Fruit fly (Drosophila melanogaster) whole organism, embryonic: Measurements from ENCODE around the gene Kdm3.

Experiments
- CG10267 ChIP-seq: fragments of 200-800 bp; sonication (Bioruptor generic); optimal IDR thresholded peaks from 2 replicates; lab custom pipeline; 2018; ENCODE audit warnings: missing biosample characterization, mild to moderate bottlenecking, missing genetic modification characterization, moderate library complexity
- CG10274 ChIP-seq: fragments of 200-800 bp; sonication (Bioruptor generic); optimal IDR thresholded peaks from 3 replicates; lab custom pipeline; 2017; ENCODE audit warnings: missing biosample characterization, mild to moderate bottlenecking, missing genetic modification characterization
- CG10543 ChIP-seq: fragments of 200-800 bp; sonication (Bioruptor generic); optimal IDR thresholded peaks from 3 replicates; lab custom pipeline; 2017; ENCODE audit warnings: missing biosample characterization, mild to moderate bottlenecking, missing genetic modification characterization, moderate library complexity
- CG11247 ChIP-seq: fragments of 200-800 bp; sonication (Bioruptor generic); IDR thresholded peaks from 2 replicates; pipeline ENCODE4 v1.3.6; 2022; ENCODE audit warnings: missing biosample characterization, missing genetic modification characterization
- CG12236 ChIP-seq: fragments of 200-800 bp; sonication (Bioruptor generic); optimal IDR thresholded peaks from 2 replicates; lab custom pipeline; 2016; ENCODE audit warnings: missing biosample characterization, missing genetic modification characterization
- CG13775 ChIP-seq: fragments of 200-800 bp; sonication (Bioruptor generic); optimal IDR thresholded peaks from 3 replicates; lab custom pipeline; 2017; ENCODE audit warnings: missing biosample characterization, mild to moderate bottlenecking, missing genetic modification characterization
- CG13894 ChIP-seq: fragments of 200-800 bp; sonication (Bioruptor generic); optimal IDR thresholded peaks from 3 replicates; lab custom pipeline; 2018; ENCODE audit warnings: missing biosample characterization, mild to moderate bottlenecking, missing genetic modification characterization, moderate library complexity
- CG1647 ChIP-seq: fragments of 200-800 bp; sonication (Bioruptor generic); optimal IDR thresholded peaks from 3 replicates; lab custom pipeline; 2016; ENCODE audit warnings: missing biosample characterization, missing genetic modification characterization
- CG17802 ChIP-seq: fragments of 200-800 bp; sonication (Bioruptor generic); optimal IDR thresholded peaks from 2 replicates; lab custom pipeline; 2018; ENCODE audit warnings: missing biosample characterization, mild to moderate bottlenecking, missing genetic modification characterization, moderate library complexity
- CG31441 ChIP-seq: fragments of 200-800 bp; sonication (Bioruptor generic); IDR thresholded peaks from 2 replicates; pipeline ENCODE4 v1.3.6; 2022; ENCODE audit warnings: missing biosample characterization, missing genetic modification characterization
- CG32772 ChIP-seq: fragments of 200-800 bp; sonication (Bioruptor generic); IDR thresholded peaks from 2 replicates; pipeline ENCODE4 v1.3.6; 2022; ENCODE audit warnings: missing biosample characterization, missing genetic modification characterization
- CG33213 ChIP-seq: fragments of 200-800 bp; sonication (Bioruptor generic); optimal IDR thresholded peaks from 3 replicates; lab custom pipeline; 2016; ENCODE audit warnings: missing biosample characterization, missing genetic modification characterization
- CG3726 ChIP-seq: fragments of 200-800 bp; sonication (Bioruptor generic); IDR thresholded peaks from 3 replicates; pipeline ENCODE4, ENCODE4 v1.3.6; 2022; ENCODE audit warnings: missing biosample characterization, missing genetic modification characterization
- CG4424 ChIP-seq: fragments of 200-800 bp; sonication (Bioruptor generic); optimal IDR thresholded peaks from 3 replicates; lab custom pipeline; 2016; ENCODE audit warnings: missing biosample characterization, missing genetic modification characterization
- CG6272 ChIP-seq: fragments of 200-800 bp; sonication (Bioruptor generic); IDR thresholded peaks from 2 replicates; pipeline ENCODE4 v1.3.6; 2022; ENCODE audit warnings: missing biosample characterization, missing genetic modification characterization
- CG6791 ChIP-seq: fragments of 200-800 bp; sonication (Bioruptor generic); IDR thresholded peaks from 3 replicates; pipeline ENCODE4 v1.3.6; 2022; ENCODE audit warnings: missing biosample characterization, missing genetic modification characterization; ENCODE audit not compliant: partially characterized antibody
- CG6854 ChIP-seq: fragments of 200-800 bp; sonication (Bioruptor generic); optimal IDR thresholded peaks from 3 replicates; lab custom pipeline; 2017; ENCODE audit warnings: missing biosample characterization, mild to moderate bottlenecking, missing genetic modification characterization
- CG7556 ChIP-seq: fragments of 200-800 bp; sonication (Bioruptor generic); optimal IDR thresholded peaks from 2 replicates; lab custom pipeline; 2017; ENCODE audit warnings: missing biosample characterization, mild to moderate bottlenecking, missing genetic modification characterization
- CG9727 ChIP-seq: fragments of 200-800 bp; sonication (Bioruptor generic); optimal IDR thresholded peaks from 3 replicates; lab custom pipeline; 2017; ENCODE audit warnings: missing biosample characterization, mild to moderate bottlenecking, missing genetic modification characterization
- CG9932 ChIP-seq: fragments of 200-800 bp; sonication (Bioruptor generic); IDR thresholded peaks from 2 replicates; pipeline ENCODE4 v1.3.6; 2022; ENCODE audit warnings: missing biosample characterization, missing genetic modification characterization
- D ChIP-seq, 2 experiments: fragments of 200-800 bp in 1 of 2; fragments of >200 bp in 1 of 2; sonication (Bioruptor generic) in 1 of 2; optimal IDR thresholded peaks; 2 replicates in 1 of 2; 3 replicates in 1 of 2; lab custom pipeline; 2017; ENCODE audit warnings: mild to moderate bottlenecking in 1 of 2, missing biosample characterization in 1 of 2, missing genetic modification characterization in 1 of 2, missing genetic modification reagents in 1 of 2
- D19A ChIP-seq: fragments of 200-800 bp; optimal IDR thresholded peaks from 3 replicates; lab custom pipeline; 2019; ENCODE audit warnings: missing biosample characterization, mild to moderate bottlenecking, missing genetic modification characterization, moderate library complexity
- Dbx ChIP-seq: fragments of 200-800 bp; sonication (Bioruptor generic); IDR thresholded peaks from 3 replicates; pipeline ENCODE4 v1.3.6; 2022; ENCODE audit warnings: missing biosample characterization, missing genetic modification characterization
- Dip2 ChIP-seq: fragments of 200-800 bp; sonication (Bioruptor generic); IDR thresholded peaks from 2 replicates; pipeline ENCODE4 v1.3.6; 2022; ENCODE audit warnings: missing biosample characterization, missing genetic modification characterization
- Elba2 ChIP-seq: fragments of 200-800 bp; sonication (Bioruptor generic); optimal IDR thresholded peaks from 3 replicates; lab custom pipeline; 2016; ENCODE audit warnings: missing biosample characterization, missing genetic modification characterization
- Ets97D ChIP-seq: fragments of 200-800 bp; sonication (Bioruptor generic); optimal IDR thresholded peaks from 3 replicates; lab custom pipeline; 2016; ENCODE audit warnings: missing biosample characterization, missing genetic modification characterization
- HLH54F ChIP-seq: fragments of 200-800 bp; sonication (Bioruptor generic); optimal IDR thresholded peaks from 3 replicates; lab custom pipeline; 2016; ENCODE audit warnings: missing biosample characterization, missing genetic modification characterization
- Lhr ChIP-seq: fragments of 200-800 bp; sonication (Bioruptor generic); optimal IDR thresholded peaks from 3 replicates; lab custom pipeline; 2017; ENCODE audit warnings: mild to moderate bottlenecking, missing biosample characterization, missing genetic modification reagents, missing genetic modification characterization
- MTF-1 ChIP-seq: fragments of 200-800 bp; sonication (Bioruptor generic); optimal IDR thresholded peaks from 2 replicates; lab custom pipeline; 2018; ENCODE audit warnings: missing biosample characterization, mild to moderate bottlenecking, missing genetic modification characterization, borderline replicate concordance
- NC2α ChIP-seq: fragments of 200-800 bp; sonication (Bioruptor generic); optimal IDR thresholded peaks from 2 replicates; lab custom pipeline; 2016; ENCODE audit warnings: missing biosample characterization, missing genetic modification characterization
- Sox102F ChIP-seq: fragments of 200-800 bp; sonication (Bioruptor generic); optimal IDR thresholded peaks from 2 replicates; lab custom pipeline; 2018; ENCODE audit warnings: missing biosample characterization, mild to moderate bottlenecking, missing genetic modification characterization, moderate library complexity
- Sry-β ChIP-seq: fragments of 200-800 bp; sonication (Bioruptor generic); optimal IDR thresholded peaks from 2 replicates; lab custom pipeline; 2018; ENCODE audit warnings: missing biosample characterization, mild to moderate bottlenecking, missing genetic modification characterization, moderate library complexity
- Trl ChIP-seq, 3 experiments: fragments of >200 bp in 2 of 3; fragments of 200-800 bp in 1 of 3; sonication (Bioruptor generic) in 1 of 3; optimal IDR thresholded peaks; 2 replicates in 1 of 3; 3 replicates in 2 of 3; lab custom pipeline; 2016 to 2017; ENCODE audit warnings: missing biosample characterization in 1 of 3, missing genetic modification characterization in 1 of 3
- abd-A ChIP-seq: fragments of 200-800 bp; sonication (Bioruptor generic); optimal IDR thresholded peaks from 3 replicates; lab custom pipeline; 2019; ENCODE audit warnings: missing biosample characterization, mild to moderate bottlenecking, missing genetic modification characterization, moderate library complexity
- chn ChIP-seq: fragments of 200-800 bp; sonication (Bioruptor generic); optimal IDR thresholded peaks from 2 replicates; lab custom pipeline; 2016; ENCODE audit warnings: missing biosample characterization, missing genetic modification characterization
- corto ChIP-seq: fragments of 200-800 bp; sonication (Bioruptor generic); optimal IDR thresholded peaks from 2 replicates; lab custom pipeline; 2016; ENCODE audit warnings: missing biosample characterization, mild to moderate bottlenecking, missing genetic modification characterization, moderate library complexity
- croc ChIP-seq: fragments of 200-800 bp; sonication (Bioruptor generic); conservative IDR thresholded peaks from 3 replicates; pipeline ENCODE4 v1.3.6; 2022; ENCODE audit warnings: missing biosample characterization, missing genetic modification characterization
- crol ChIP-seq: fragments of 200-800 bp; sonication (Bioruptor generic); IDR thresholded peaks from 2 replicates; pipeline ENCODE4 v1.3.6; 2022; ENCODE audit warnings: missing biosample characterization, missing genetic modification characterization
- fru ChIP-seq: fragments of >200 bp; optimal IDR thresholded peaks from 2 replicates; lab custom pipeline; 2017
- ftz-f1 ChIP-seq: fragments of 200-800 bp; sonication (Bioruptor generic); optimal IDR thresholded peaks from 2 replicates; lab custom pipeline; 2016; ENCODE audit warnings: missing biosample characterization, missing genetic modification characterization
- gsb ChIP-seq: fragments of 200-800 bp; sonication (Bioruptor generic); IDR thresholded peaks from 2 replicates; pipeline ENCODE4 v1.3.6; 2022; ENCODE audit warnings: missing biosample characterization, missing genetic modification characterization
- jing ChIP-seq: fragments of 200-800 bp; sonication (Bioruptor generic); optimal IDR thresholded peaks from 2 replicates; lab custom pipeline; 2018; ENCODE audit warnings: missing biosample characterization, mild to moderate bottlenecking, missing genetic modification characterization
- kah ChIP-seq: fragments of 200-800 bp; sonication (Bioruptor generic); optimal IDR thresholded peaks from 2 replicates; lab custom pipeline; 2018; ENCODE audit warnings: missing biosample characterization, mild to moderate bottlenecking, missing genetic modification characterization
- org-1 ChIP-seq: fragments of 200-800 bp; sonication (Bioruptor generic); optimal IDR thresholded peaks from 2 replicates; lab custom pipeline; 2017; ENCODE audit warnings: missing biosample characterization, missing genetic modification characterization
- sens-2 ChIP-seq: fragments of 200-800 bp; sonication (Bioruptor generic); IDR thresholded peaks from 2 replicates; pipeline ENCODE4 v1.3.6; 2022; ENCODE audit warnings: missing biosample characterization, missing genetic modification characterization
- slbo ChIP-seq: fragments of 200-800 bp; sonication (Bioruptor generic); IDR thresholded peaks from 2 replicates; pipeline ENCODE4 v1.3.6; 2022; ENCODE audit warnings: missing biosample characterization, missing genetic modification characterization
- ssp ChIP-seq: fragments of 200-800 bp; sonication (Bioruptor generic); IDR thresholded peaks from 2 replicates; pipeline ENCODE4 v1.3.6; 2022; ENCODE audit warnings: missing biosample characterization, missing genetic modification characterization
- vvl ChIP-seq: fragments of 200-800 bp; sonication (Bioruptor generic); IDR thresholded peaks from 2 replicates; pipeline ENCODE4 v1.3.6; 2022; ENCODE audit warnings: missing biosample characterization, missing genetic modification characterization

Gene Kdm3

DNA sequence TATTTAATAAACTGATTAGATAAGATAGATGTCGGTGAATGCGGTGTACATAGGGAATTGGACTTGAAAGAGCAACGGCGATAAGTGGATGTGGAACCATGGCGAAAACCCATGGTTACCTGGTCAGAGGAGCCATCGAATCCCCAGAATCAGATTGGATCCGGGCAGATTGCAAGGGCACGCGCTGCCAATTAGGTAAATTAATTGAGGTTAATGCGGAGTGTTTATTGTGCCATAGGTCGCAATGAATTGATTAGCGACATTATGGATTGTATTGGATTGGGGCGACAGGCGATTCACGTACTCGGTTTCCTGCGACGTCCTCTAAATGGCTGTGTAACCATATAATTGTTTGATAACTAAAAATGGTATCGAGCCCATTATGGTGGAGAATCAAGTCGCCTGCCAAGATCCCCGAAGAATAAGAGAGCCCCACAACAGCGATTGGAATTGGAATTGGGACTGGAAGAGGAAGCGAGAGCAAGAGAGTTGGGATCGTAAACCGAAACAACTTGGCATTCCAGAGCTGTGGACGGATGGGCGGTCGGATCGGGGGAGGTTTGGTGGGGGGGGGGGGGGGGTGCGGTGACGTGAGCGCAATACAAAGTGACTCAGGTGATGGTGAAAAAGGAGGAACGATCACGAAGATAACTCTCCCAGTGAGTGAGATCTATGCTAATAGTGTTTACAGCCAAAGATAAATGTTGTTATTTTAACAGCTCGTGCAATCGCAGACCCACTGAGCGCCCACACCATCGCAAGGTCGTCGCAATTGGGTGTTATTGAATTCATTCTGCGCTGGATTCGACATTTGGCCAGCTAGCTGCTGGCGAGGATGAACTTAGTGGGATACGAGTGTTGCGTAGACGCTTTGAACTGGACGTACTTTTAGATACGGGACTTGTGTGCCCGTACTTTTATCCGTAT is 14.1 kb upstream of the Kdm3 start (continued):
- TF ChIP-seq CG6272 (GFP tag; lab: Robert Waterston, UW) (no peak), CG10543 (peak; percentile 88), chn (GFP tag; lab: Kevin White, UChicago) (no peak), Sry-β (GFP tag; lab: Kevin White, UChicago) (no peak), CG32772 (GFP tag; lab: Robert Waterston, UW) (no peak), vvl (peak; percentile 18; the same call in 1 of the 2 replicates), CG3726 (GFP tag; lab: Robert Waterston, UW) (no peak), HLH54F (GFP tag; lab: Kevin White, UChicago) (no peak), D19A (tag; lab: Kevin White, UChicago) (no peak), gsb (GFP tag; lab: Robert Waterston, UW) (no peak), ftz-f1 (GFP tag; lab: Kevin White, UChicago) (no peak), sens-2 (GFP tag; lab: Robert Waterston, UW) (no peak), CG4424 (GFP tag; lab: Kevin White, UChicago) (no peak), CG17802 (tag; lab: Kevin White, UChicago) (no peak), CG10267 (tag; lab: Kevin White, UChicago) (no peak), CG9932 (GFP tag; lab: Robert Waterston, UW) (0 out of 2 replicates have a peak, but pooled peaks have one; percentile 7), MTF-1 (GFP tag; lab: Kevin White, UChicago) (no peak), CG6854 (GFP tag; lab: Kevin White, UChicago) (no peak), Sox102F (no peak), CG11247 (GFP tag; lab: Robert Waterston, UW) (no peak), D (optimal IDR thresholded peaks at IDR 0.05; lab: Kevin White, UChicago) (no peak), D (GFP tag; optimal IDR thresholded peaks at IDR 0.05; lab: Kevin White, UChicago) (no peak), croc (GFP tag; lab: Robert Waterston, UW) (no peak), CG6791 (no peak), Dbx (GFP tag; lab: Robert Waterston, UW) (no peak), corto (GFP tag; lab: Kevin White, UChicago) (no peak), CG33213 (GFP tag; lab: Kevin White, UChicago) (no peak), Dip2 (GFP tag; lab: Robert Waterston, UW) (no peak), Elba2 (no peak), slbo (GFP tag; lab: Robert Waterston, UW) (no peak), Trl (optimal IDR thresholded peaks at IDR 0.05; lab: Kevin White, UChicago) (peak in 1 of 2 experiments; percentile 45), Trl (GFP tag; optimal IDR thresholded peaks at IDR 0.05; lab: Kevin White, UChicago) (no peak), fru (no peak), CG31441 (GFP tag; lab: Robert Waterston, UW) (no peak), crol (GFP tag; lab: Robert Waterston, UW) (peak; percentile 96), Ets97D (GFP tag; lab: Kevin White, UChicago) (no peak), CG9727 (no peak), CG1647 (no peak), Lhr (GFP tag; lab: Kevin White, UChicago) (no peak), CG10274 (GFP tag; lab: Kevin White, UChicago) (no peak), NC2α (GFP tag; lab: Kevin White, UChicago) (no peak), CG13775 (GFP tag; lab: Kevin White, UChicago) (no peak), org-1 (GFP tag; lab: Kevin White, UChicago) (no peak), jing (GFP tag; lab: Kevin White, UChicago) (no peak), kah (no peak), abd-A (no peak), CG13894 (tag; lab: Kevin White, UChicago) (no peak), CG7556 (GFP tag; lab: Kevin White, UChicago) (no peak), CG12236 (GFP tag; lab: Kevin White, UChicago) (no peak), ssp (GFP tag; lab: Robert Waterston, UW) (no peak)
